Worm (Caenorhabditis elegans): Measurements from ENCODE around the gene T05G5.5.

The T05G5.5 gene

ce11 chrIII:9782011-9782436 lies 30.8 kb upstream of the T05G5.5 start, which contains the start of gene vha-2 (continued):
- TF ChIP-seq lag-1 (GFP tag; IDR thresholded peaks at IDR 0.05): no peak
- TF ChIP-seq egl-44 (GFP tag; IDR thresholded peaks at IDR 0.05): peak; percentile 53; the same call in 1 of the 2 replicates
- no peak for TF ChIP-seq snpc-4 (GFP tag; optimal IDR thresholded peaks at IDR 0.05)
- peak in 1 of 4 experiments; percentile 29 for TF ChIP-seq snpc-4 (tag; optimal IDR thresholded peaks at IDR 0.05)
- TF ChIP-seq sdz-38 (tag; optimal IDR thresholded peaks at IDR 0.05): no peak
- TF ChIP-seq gei-17 (GFP tag; optimal IDR thresholded peaks at IDR 0.05): no peak

- TF ChIP-seq dpff-1 (tag; optimal IDR thresholded peaks at IDR 0.05) (no peak), ama-1 (optimal IDR thresholded peaks at IDR 0.05) (peak; percentile 55), ama-1 (GFP tag; optimal IDR thresholded peaks at IDR 0.05) (peak in 1 of 2 experiments; percentile 4), D2030.7 (GFP tag; IDR thresholded peaks at IDR 0.05) (peak; percentile 47; the same call in 1 of the 2 replicates), ztf-25 (GFP tag; IDR thresholded peaks at IDR 0.05) (no peak), nhr-90 (tag; optimal IDR thresholded peaks at IDR 0.05) (peak; percentile 76), ztf-22 (GFP tag; optimal IDR thresholded peaks at IDR 0.05) (no peak), let-526 (GFP tag; IDR thresholded peaks at IDR 0.05) (no peak), ccch-3 (GFP tag; optimal IDR thresholded peaks at IDR 0.05) (no peak), pha-4 (tag; optimal IDR thresholded peaks at IDR 0.05) (peak; percentile 92), madf-10 (tag; optimal IDR thresholded peaks at IDR 0.05) (peak; percentile 52), atf-7 (tag; optimal IDR thresholded peaks at IDR 0.05) (peak; percentile 8), ets-4 (GFP tag; optimal IDR thresholded peaks at IDR 0.05) (peak; percentile 34), zim-3 (tag; optimal IDR thresholded peaks at IDR 0.05) (no peak), Y53F4B.3 (GFP tag; IDR thresholded peaks at IDR 0.05) (no peak), ceh-100 (GFP tag; IDR thresholded peaks at IDR 0.05) (peak; percentile 77), athp-1 (tag; optimal IDR thresholded peaks at IDR 0.05) (peak; percentile 61), mes-4 (tag; optimal IDR thresholded peaks at IDR 0.05) (no peak), unc-62 (GFP tag; optimal IDR thresholded peaks at IDR 0.05) (peak; percentile 18), rpc-1 (optimal IDR thresholded peaks at IDR 0.05) (no peak), rpc-1 (tag; optimal IDR thresholded peaks at IDR 0.05) (no peak), B0019.2 (GFP tag; conservative IDR thresholded peaks at IDR 0.05) (no peak), F55B11.4 (tag; optimal IDR thresholded peaks at IDR 0.05; ENCODE audit: borderline replicate concordance, insufficient read depth) (no peak), tbp1 (GFP tag; optimal IDR thresholded peaks at IDR 0.05) (peak; percentile 62), nhr-27 (tag; optimal IDR thresholded peaks at IDR 0.05) (no peak), attf-3 (GFP tag; conservative IDR thresholded peaks at IDR 0.05) (no peak; the same call in 1 of the 2 replicates), xnd-1 (tag; optimal IDR thresholded peaks at IDR 0.05) (no peak), cebp-1 (GFP tag; IDR thresholded peaks at IDR 0.05) (0 out of 2 replicates have a peak, but pooled peaks have one; percentile 38), cebp-1 (tag; optimal IDR thresholded peaks at IDR 0.05) (peak; percentile 74), ekl-4 (GFP tag; IDR thresholded peaks at IDR 0.05) (peak; percentile 97), K11D2.4 (GFP tag; IDR thresholded peaks at IDR 0.05) (peak; percentile 40; the same call in 1 of the 2 replicates), K12H6.12 (tag; optimal IDR thresholded peaks at IDR 0.05) (peak; percentile 64), sdz-38 (tag; optimal IDR thresholded peaks at IDR 0.05) (no peak), die-1 (tag; optimal IDR thresholded peaks at IDR 0.05) (peak; percentile 30), attf-6 (GFP tag; IDR thresholded peaks at IDR 0.05) (no peak), lin-54 (GFP tag; optimal IDR thresholded peaks at IDR 0.05) (peak; percentile 70), T26A5.8 (tag; optimal IDR thresholded peaks at IDR 0.05) (no peak), mcd-1 (GFP tag; IDR thresholded peaks at IDR 0.05) (peak; percentile 97), dox-1 (GFP tag; IDR thresholded peaks at IDR 0.05) (peak; percentile 88), egrh-3 (GFP tag; IDR thresholded peaks at IDR 0.05) (peak; percentile 26; the same call in 1 of the 2 replicates), ztf-26 (tag; optimal IDR thresholded peaks at IDR 0.05) (peak; percentile 67), rec-8 (tag; optimal IDR thresholded peaks at IDR 0.05) (no peak), mxl-1 (tag; optimal IDR thresholded peaks at IDR 0.05) (no peak)
Measured at ce11 chrIII:9780665-9781304, 29.6 kb upstream of the T05G5.5 start, which contains the start of gene vha-1. Gene vha-1 (plus strand): TSS chrIII:9781254.
